Fruit fly (Drosophila melanogaster) whole organism, embryonic: ENCODE measurements around the gene dsd.

Experiments
- Bteb2 ChIP-seq: fragments of 200-800 bp; sonication (Bioruptor generic); optimal IDR thresholded peaks from 2 replicates; lab custom pipeline; 2016; ENCODE audit warnings: missing biosample characterization, missing genetic modification characterization
- CG1233 ChIP-seq: fragments of 200-800 bp; sonication (Bioruptor generic); optimal IDR thresholded peaks from 4 replicates; lab custom pipeline; 2018; ENCODE audit warnings: missing biosample characterization, mild to moderate bottlenecking, missing genetic modification characterization
- CG12769 ChIP-seq: fragments of 200-800 bp; sonication (Bioruptor generic); optimal IDR thresholded peaks from 2 replicates; lab custom pipeline; 2019; ENCODE audit warnings: missing biosample characterization, mild to moderate bottlenecking, missing genetic modification characterization, moderate library complexity
- CG7271 ChIP-seq: fragments of 200-800 bp; sonication (Bioruptor generic); optimal IDR thresholded peaks from 2 replicates; lab custom pipeline; 2018; ENCODE audit warnings: missing biosample characterization, mild to moderate bottlenecking, missing genetic modification characterization, moderate library complexity
- Hsf ChIP-seq: fragments of 200-800 bp; sonication (Bioruptor generic); optimal IDR thresholded peaks from 3 replicates; lab custom pipeline; 2016; ENCODE audit warnings: missing biosample characterization, missing genetic modification characterization
- Opbp ChIP-seq: fragments of 200-800 bp; sonication (Bioruptor generic); IDR thresholded peaks from 3 replicates; pipeline ENCODE4 v1.3.6; 2022; ENCODE audit warnings: missing biosample characterization, missing genetic modification characterization; ENCODE audit not compliant: partially characterized antibody
- caup ChIP-seq: fragments of 200-800 bp; sonication (Bioruptor generic); optimal IDR thresholded peaks from 3 replicates; lab custom pipeline; 2017; ENCODE audit warnings: missing biosample characterization, mild to moderate bottlenecking, missing genetic modification characterization, moderate library complexity; ENCODE audit not compliant: severe bottlenecking
- cwo ChIP-seq: fragments of 200-800 bp; sonication (Bioruptor generic); optimal IDR thresholded peaks from 3 replicates; lab custom pipeline; 2017; ENCODE audit warnings: missing biosample characterization, missing genetic modification characterization, mild to moderate bottlenecking, moderate library complexity, missing genetic modification reagents
- fd3F ChIP-seq: fragments of 200-800 bp; sonication (Bioruptor generic); optimal IDR thresholded peaks from 2 replicates; lab custom pipeline; 2018; ENCODE audit warnings: missing biosample characterization, mild to moderate bottlenecking, missing genetic modification characterization, moderate library complexity
- nerfin-2 ChIP-seq: fragments of 200-800 bp; sonication (Bioruptor generic); IDR thresholded peaks from 2 replicates; pipeline ENCODE4 v1.3.6; 2022; ENCODE audit warnings: missing biosample characterization, missing genetic modification characterization; ENCODE audit not compliant: partially characterized antibody

DNA sequence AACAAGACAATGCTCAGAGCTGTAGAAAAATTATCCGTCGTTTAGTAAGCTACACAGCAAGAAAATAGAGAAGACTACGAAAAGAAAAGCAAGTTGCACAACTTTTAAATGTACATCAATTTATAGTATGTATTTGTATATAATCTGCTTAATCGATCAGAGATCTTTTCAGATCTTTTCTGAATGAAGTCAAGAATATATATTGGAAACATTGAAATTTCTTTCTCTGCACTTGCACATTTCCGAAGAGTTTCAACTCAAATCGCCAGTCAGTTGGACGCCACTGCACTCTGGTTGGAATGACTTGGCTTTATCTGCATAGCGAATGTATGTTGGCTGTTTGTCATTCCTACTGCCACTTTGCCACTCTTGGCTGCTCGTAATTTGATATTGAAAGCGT lies 53.3 kb downstream of the dsd start:
- TF ChIP-seq fd3F (GFP tag; lab: Kevin White, UChicago): no peak
- TF ChIP-seq CG1233 (GFP tag; lab: Kevin White, UChicago): no peak
- TF ChIP-seq Bteb2: no peak
- TF ChIP-seq CG12769: no peak
- no peak for TF ChIP-seq CG7271 (tag; lab: Kevin White, UChicago)
- TF ChIP-seq caup (GFP tag; lab: Kevin White, UChicago): no peak
- TF ChIP-seq Opbp: no peak
- TF ChIP-seq cwo (GFP tag; lab: Kevin White, UChicago): no peak
- no peak for TF ChIP-seq nerfin-2
- peak; percentile 26 for TF ChIP-seq Hsf (GFP tag; lab: Kevin White, UChicago)
